Fruit fly (Drosophila melanogaster) whole organism, embryonic: ENCODE measurements around the gene STUB1.

Experiments used
- Abd-B ChIP-seq: fragments of 200-800 bp; sonication (Bioruptor generic); optimal IDR thresholded peaks from 2 replicates; lab custom pipeline; 2018; ENCODE audit warnings: missing biosample characterization, mild to moderate bottlenecking, missing genetic modification characterization, moderate library complexity
- Atf6 ChIP-seq: fragments of 200-800 bp; sonication (Bioruptor generic); IDR thresholded peaks from 2 replicates; pipeline ENCODE4 v1.3.6; 2022; ENCODE audit warnings: missing biosample characterization, missing genetic modification characterization
- Bdp1 ChIP-seq: fragments of 200-800 bp; sonication (Bioruptor generic); optimal IDR thresholded peaks from 3 replicates; lab custom pipeline; 2016; ENCODE audit warnings: missing biosample characterization, missing genetic modification characterization
- CG12942 ChIP-seq: fragments of 200-800 bp; sonication (Bioruptor generic); optimal IDR thresholded peaks from 3 replicates; lab custom pipeline; 2016; ENCODE audit warnings: missing biosample characterization, missing genetic modification characterization
- CG13287 ChIP-seq: fragments of 200-800 bp; sonication (Bioruptor generic); IDR thresholded peaks from 2 replicates; pipeline ENCODE4 v1.3.6; 2022; ENCODE audit warnings: missing biosample characterization, missing genetic modification characterization; ENCODE audit not compliant: partially characterized antibody
- CG13624 ChIP-seq: fragments of 200-800 bp; sonication (Bioruptor generic); optimal IDR thresholded peaks from 2 replicates; lab custom pipeline; 2016; ENCODE audit warnings: missing biosample characterization, missing genetic modification characterization
- CG13775 ChIP-seq: fragments of 200-800 bp; sonication (Bioruptor generic); optimal IDR thresholded peaks from 3 replicates; lab custom pipeline; 2017; ENCODE audit warnings: missing biosample characterization, mild to moderate bottlenecking, missing genetic modification characterization
- CG14441 ChIP-seq: fragments of 200-800 bp; sonication (Bioruptor generic); IDR thresholded peaks from 2 replicates; pipeline ENCODE4 v1.3.6; 2022; ENCODE audit warnings: missing biosample characterization, missing genetic modification characterization
- CG1529 ChIP-seq: fragments of 200-800 bp; sonication (Bioruptor generic); optimal IDR thresholded peaks from 3 replicates; lab custom pipeline; 2018; ENCODE audit warnings: missing biosample characterization, missing genetic modification characterization
- CG1602 ChIP-seq: fragments of 200-800 bp; sonication (Bioruptor generic); optimal IDR thresholded peaks from 3 replicates; lab custom pipeline; 2016; ENCODE audit warnings: missing biosample characterization, missing genetic modification characterization
- CG1603 ChIP-seq: fragments of 200-800 bp; sonication (Bioruptor generic); optimal IDR thresholded peaks from 2 replicates; lab custom pipeline; 2019; ENCODE audit warnings: missing biosample characterization, mild to moderate bottlenecking, missing genetic modification characterization, moderate library complexity
- CG16813 ChIP-seq: fragments of 200-800 bp; sonication (Bioruptor generic); IDR thresholded peaks from 3 replicates; pipeline ENCODE4 v1.3.6; 2022; ENCODE audit warnings: missing biosample characterization, missing genetic modification characterization; ENCODE audit not compliant: partially characterized antibody
- CG17328 ChIP-seq: fragments of 200-800 bp; sonication (Bioruptor generic); IDR thresholded peaks from 2 replicates; pipeline ENCODE4 v1.3.6; 2022; ENCODE audit warnings: missing biosample characterization, missing genetic modification characterization
- CG17829 ChIP-seq: fragments of 200-800 bp; optimal IDR thresholded peaks from 2 replicates; lab custom pipeline; 2019; ENCODE audit warnings: missing biosample characterization, mild to moderate bottlenecking, missing genetic modification characterization, moderate library complexity
- CG18011 ChIP-seq: fragments of 200-800 bp; sonication (Bioruptor generic); optimal IDR thresholded peaks from 2 replicates; lab custom pipeline; 2017; ENCODE audit warnings: missing biosample characterization, missing genetic modification characterization, mild to moderate bottlenecking, moderate library complexity, missing genotype
- CG31224 ChIP-seq: fragments of 200-800 bp; sonication (Bioruptor generic); IDR thresholded peaks from 2 replicates; pipeline ENCODE4 v1.3.6; 2022; ENCODE audit warnings: missing biosample characterization, missing genetic modification characterization
- CG31441 ChIP-seq: fragments of 200-800 bp; sonication (Bioruptor generic); IDR thresholded peaks from 2 replicates; pipeline ENCODE4 v1.3.6; 2022; ENCODE audit warnings: missing biosample characterization, missing genetic modification characterization
- CG3281 ChIP-seq: fragments of 200-800 bp; sonication (Bioruptor generic); optimal IDR thresholded peaks from 3 replicates; lab custom pipeline; 2017; ENCODE audit warnings: missing biosample characterization, mild to moderate bottlenecking, missing genetic modification characterization
- CG4707 ChIP-seq: fragments of 200-800 bp; sonication (Bioruptor generic); optimal IDR thresholded peaks from 2 replicates; lab custom pipeline; 2018; ENCODE audit warnings: missing biosample characterization, mild to moderate bottlenecking, missing genetic modification characterization, moderate library complexity
- CG7357 ChIP-seq: fragments of 200-800 bp; sonication (Bioruptor generic); IDR thresholded peaks from 3 replicates; pipeline ENCODE4 v1.3.6; 2022; ENCODE audit warnings: missing biosample characterization, missing genetic modification characterization
- CG7928 ChIP-seq: fragments of 200-800 bp; sonication (Bioruptor generic); optimal IDR thresholded peaks from 2 replicates; lab custom pipeline; 2017; ENCODE audit warnings: missing biosample characterization, mild to moderate bottlenecking, missing genetic modification characterization
- CG9437 ChIP-seq: fragments of 200-800 bp; sonication (Bioruptor generic); optimal IDR thresholded peaks from 2 replicates; lab custom pipeline; 2018; ENCODE audit warnings: missing biosample characterization, mild to moderate bottlenecking, missing genetic modification characterization
- Dbx ChIP-seq: fragments of 200-800 bp; sonication (Bioruptor generic); IDR thresholded peaks from 3 replicates; pipeline ENCODE4 v1.3.6; 2022; ENCODE audit warnings: missing biosample characterization, missing genetic modification characterization
- Deaf1 ChIP-seq: fragments of 200-800 bp; optimal IDR thresholded peaks from 3 replicates; lab custom pipeline; 2019; ENCODE audit warnings: missing biosample characterization, mild to moderate bottlenecking, missing genetic modification characterization, moderate library complexity
- Dp ChIP-seq: fragments of 200-800 bp; sonication (Bioruptor generic); optimal IDR thresholded peaks from 2 replicates; lab custom pipeline; 2018; ENCODE audit warnings: missing biosample characterization, mild to moderate bottlenecking, missing genetic modification characterization, moderate library complexity
- ERR ChIP-seq: fragments of 200-800 bp; sonication (Bioruptor generic); optimal IDR thresholded peaks from 2 replicates; lab custom pipeline; 2016; ENCODE audit warnings: missing biosample characterization, missing genetic modification characterization
- Gsc ChIP-seq: fragments of 200-800 bp; sonication (Bioruptor generic); IDR thresholded peaks from 2 replicates; pipeline ENCODE4 v1.3.6; 2022; ENCODE audit warnings: missing biosample characterization, missing genetic modification characterization
- Gug ChIP-seq: fragments of 200-800 bp; sonication (Bioruptor generic); IDR thresholded peaks from 4 replicates; pipeline ENCODE4 v1.3.6; 2022; ENCODE audit warnings: missing biosample characterization, missing genetic modification characterization
- HmgZ ChIP-seq: fragments of 200-800 bp; sonication (Bioruptor generic); optimal IDR thresholded peaks from 2 replicates; lab custom pipeline; 2018; ENCODE audit warnings: missing biosample characterization, mild to moderate bottlenecking, missing genetic modification characterization
- NK7.1 ChIP-seq: fragments of 200-800 bp; sonication (Bioruptor generic); optimal IDR thresholded peaks from 3 replicates; lab custom pipeline; 2016; ENCODE audit warnings: missing biosample characterization, missing genetic modification characterization
- Neu2 ChIP-seq: fragments of 200-800 bp; sonication (Bioruptor generic); optimal IDR thresholded peaks from 3 replicates; lab custom pipeline; 2016; ENCODE audit warnings: missing biosample characterization, missing genetic modification characterization, borderline replicate concordance
- Opbp ChIP-seq: fragments of 200-800 bp; sonication (Bioruptor generic); IDR thresholded peaks from 3 replicates; pipeline ENCODE4 v1.3.6; 2022; ENCODE audit warnings: missing biosample characterization, missing genetic modification characterization; ENCODE audit not compliant: partially characterized antibody
- Spps ChIP-seq: fragments of 200-800 bp; sonication (Bioruptor generic); optimal IDR thresholded peaks from 2 replicates; lab custom pipeline; 2018; ENCODE audit warnings: missing biosample characterization, mild to moderate bottlenecking, missing genetic modification characterization
- Sry-δ ChIP-seq: fragments of 200-800 bp; sonication (Bioruptor generic); optimal IDR thresholded peaks from 2 replicates; lab custom pipeline; 2016; ENCODE audit warnings: missing biosample characterization, missing genetic modification characterization
- Usf ChIP-seq: fragments of 200-800 bp; sonication (Bioruptor generic); optimal IDR thresholded peaks from 2 replicates; lab custom pipeline; 2017; ENCODE audit warnings: missing genotype, missing biosample characterization, missing genetic modification characterization
- YL-1 ChIP-seq: fragments of 200-800 bp; sonication (Bioruptor generic); optimal IDR thresholded peaks from 3 replicates; lab custom pipeline; 2017; ENCODE audit warnings: missing biosample characterization, mild to moderate bottlenecking, missing genetic modification characterization
- ap ChIP-seq: fragments of 200-800 bp; sonication (Bioruptor generic); IDR thresholded peaks from 2 replicates; pipeline ENCODE4 v1.3.6; 2022; ENCODE audit warnings: missing biosample characterization, missing genetic modification characterization
- br ChIP-seq: fragments of >200 bp; optimal IDR thresholded peaks from 2 replicates; lab custom pipeline; 2017
- esg ChIP-seq: fragments of 200-800 bp; sonication (Bioruptor generic); conservative IDR thresholded peaks from 2 replicates; pipeline ENCODE4 v1.3.6; 2022; ENCODE audit warnings: missing biosample characterization, missing genetic modification characterization
- grn ChIP-seq: fragments of 200-800 bp; sonication (Bioruptor generic); optimal IDR thresholded peaks from 3 replicates; lab custom pipeline; 2017; ENCODE audit warnings: missing biosample characterization, missing genetic modification characterization
- inv ChIP-seq: fragments of 200-800 bp; sonication (Bioruptor generic); IDR thresholded peaks from 2 replicates; pipeline ENCODE4 v1.3.6; 2022; ENCODE audit warnings: missing biosample characterization, missing genetic modification characterization; ENCODE audit not compliant: partially characterized antibody
- klu ChIP-seq: fragments of 200-800 bp; sonication (Bioruptor generic); IDR thresholded peaks from 2 replicates; pipeline ENCODE4 v1.3.6; 2022; ENCODE audit warnings: missing biosample characterization, missing genetic modification characterization
- pum ChIP-seq: fragments of 200-800 bp; sonication (Bioruptor generic); optimal IDR thresholded peaks from 2 replicates; lab custom pipeline; 2016; ENCODE audit warnings: missing biosample characterization, missing genetic modification characterization
- pzg ChIP-seq: fragments of 200-800 bp; sonication (Bioruptor generic); optimal IDR thresholded peaks from 3 replicates; lab custom pipeline; 2018; ENCODE audit warnings: missing biosample characterization, mild to moderate bottlenecking, missing genetic modification characterization, moderate library complexity
- run ChIP-seq: fragments of 200-800 bp; sonication (Bioruptor generic); optimal IDR thresholded peaks from 3 replicates; lab custom pipeline; 2018; ENCODE audit warnings: missing biosample characterization, mild to moderate bottlenecking, missing genetic modification characterization
- sens ChIP-seq: fragments of 200-800 bp; sonication (Bioruptor generic); peaks from one replicate; lab custom pipeline; 2016; ENCODE audit warnings: missing biosample characterization, missing genetic modification characterization
- seq ChIP-seq: fragments of 200-800 bp; sonication (Bioruptor generic); IDR thresholded peaks from 2 replicates; pipeline ENCODE4 v1.3.6; 2022; ENCODE audit warnings: missing biosample characterization, missing genetic modification characterization
- stwl ChIP-seq: fragments of 200-800 bp; sonication (Bioruptor generic); optimal IDR thresholded peaks from 3 replicates; lab custom pipeline; 2018; ENCODE audit warnings: missing biosample characterization, mild to moderate bottlenecking, missing genetic modification characterization, moderate library complexity
- twi ChIP-seq: fragments of 200-800 bp; optimal IDR thresholded peaks from 2 replicates; lab custom pipeline; 2019; ENCODE audit warnings: missing biosample characterization, mild to moderate bottlenecking, missing genetic modification characterization, moderate library complexity
- unpg ChIP-seq: fragments of 200-800 bp; sonication (Bioruptor generic); optimal IDR thresholded peaks from 3 replicates; lab custom pipeline; 2018; ENCODE audit warnings: missing biosample characterization, mild to moderate bottlenecking, missing genetic modification characterization, moderate library complexity

STUB1 gene

dm6 chr2L:10488484-10489223 lies 51.3 kb downstream of the STUB1 start, which contains the start of the genes Cog4 and CG6144 (continued):
- TF ChIP-seq Bdp1 (no peak), Atf6 (peak; percentile 66), CG7928 (no peak), twi (tag; lab: Kevin White, UChicago) (no peak), br (lab: Kevin White, UChicago) (no peak), inv (GFP tag; lab: Robert Waterston, UW) (peak; percentile 68), ERR (no peak), Dbx (GFP tag; lab: Robert Waterston, UW) (peak; percentile 68; the same call in 2 of the 3 replicates), grn (GFP tag; lab: Kevin White, UChicago) (peak; percentile 63), Spps (tag; lab: Kevin White, UChicago) (no peak), YL-1 (GFP tag; lab: Kevin White, UChicago) (peak; percentile 56), CG9437 (GFP tag; lab: Kevin White, UChicago) (no peak), esg (GFP tag; lab: Robert Waterston, UW) (0 out of 2 replicates have a peak, but pooled peaks have one; percentile 7), stwl (tag; lab: Kevin White, UChicago) (peak; percentile 34), klu (GFP tag; lab: Robert Waterston, UW) (no peak), pzg (GFP tag; lab: Kevin White, UChicago) (peak; percentile 61), seq (GFP tag; lab: Robert Waterston, UW) (no peak), Abd-B (GFP tag; lab: Kevin White, UChicago) (no peak), CG13287 (GFP tag; lab: Robert Waterston, UW) (peak; percentile 88), CG14441 (GFP tag; lab: Robert Waterston, UW) (peak; percentile 19; the same call in 1 of the 2 replicates), CG7357 (GFP tag; lab: Robert Waterston, UW) (no peak), CG1603 (no peak), run (tag; lab: Kevin White, UChicago) (no peak), CG13624 (GFP tag; lab: Kevin White, UChicago) (no peak), CG3281 (GFP tag; lab: Kevin White, UChicago) (no peak), CG1602 (no peak), CG17829 (peak; percentile 27), NK7.1 (GFP tag; lab: Kevin White, UChicago) (no peak), CG12942 (GFP tag; lab: Kevin White, UChicago) (no peak), CG1529 (GFP tag; lab: Kevin White, UChicago) (no peak), Sry-δ (GFP tag; lab: Kevin White, UChicago) (peak; percentile 87), Usf (GFP tag; lab: Kevin White, UChicago) (no peak), CG4707 (GFP tag; lab: Kevin White, UChicago) (no peak), pum (GFP tag; lab: Kevin White, UChicago) (peak; percentile 56), Gug (GFP tag; lab: Robert Waterston, UW) (no peak), HmgZ (tag; lab: Kevin White, UChicago) (no peak), Deaf1 (tag; lab: Kevin White, UChicago) (no peak), unpg (GFP tag; lab: Kevin White, UChicago) (no peak), CG31224 (GFP tag; lab: Robert Waterston, UW) (no peak), CG17328 (GFP tag; lab: Robert Waterston, UW) (no peak), Dp (GFP tag; lab: Kevin White, UChicago) (peak; percentile 45), CG31441 (GFP tag; lab: Robert Waterston, UW) (no peak), CG16813 (GFP tag; lab: Robert Waterston, UW) (peak; percentile 71), sens (GFP tag; lab: Kevin White, UChicago) (peak; percentile 76), Neu2 (GFP tag; lab: Kevin White, UChicago) (no peak), CG18011 (GFP tag; lab: Kevin White, UChicago) (no peak), Opbp (peak; percentile 68), ap (GFP tag; lab: Robert Waterston, UW) (0 out of 2 replicates have a peak, but pooled peaks have one; percentile 5), Gsc (GFP tag; lab: Robert Waterston, UW) (no peak), CG13775 (peak; percentile 11)
